Worm (Caenorhabditis elegans) whole organism, L3 larva: ENCODE data around the gene tbc-17.

ENCODE experiments used
- elt-2 ChIP-seq: sonication (generic microtip); optimal IDR thresholded peaks from 2 replicates; lab custom pipeline; 2016; ENCODE audit warnings: missing genetic modification reagents, mild to moderate bottlenecking, missing genetic modification characterization, missing compliant biosample characterization
- elt-3 ChIP-seq, 3 experiments: fragments of 150-350 bp in 1 of 3; sonication (generic microtip) in 2 of 3; optimal IDR thresholded peaks; 2 replicates in 2 of 3; 4 replicates in 1 of 3; lab custom pipeline; 2014 to 2017; ENCODE audit warnings: missing biosample characterization in 3 of 3, missing genetic modification characterization in 3 of 3
- fkh-10 ChIP-seq: sonication (generic microtip); optimal IDR thresholded peaks from 2 replicates; lab custom pipeline; 2017; ENCODE audit warnings: missing biosample characterization, missing genetic modification reagents, missing genetic modification characterization
- pha-4 ChIP-seq: fragments of 150-350 bp; optimal IDR thresholded peaks from 2 replicates; lab custom pipeline; 2014; ENCODE audit warnings: missing biosample characterization, missing genetic modification reagents, missing genetic modification characterization
- ztf-11 ChIP-seq: fragments of 150-350 bp; optimal IDR thresholded peaks from 2 replicates; lab custom pipeline; 2014; ENCODE audit warnings: missing biosample characterization, missing genetic modification characterization

DNA sequence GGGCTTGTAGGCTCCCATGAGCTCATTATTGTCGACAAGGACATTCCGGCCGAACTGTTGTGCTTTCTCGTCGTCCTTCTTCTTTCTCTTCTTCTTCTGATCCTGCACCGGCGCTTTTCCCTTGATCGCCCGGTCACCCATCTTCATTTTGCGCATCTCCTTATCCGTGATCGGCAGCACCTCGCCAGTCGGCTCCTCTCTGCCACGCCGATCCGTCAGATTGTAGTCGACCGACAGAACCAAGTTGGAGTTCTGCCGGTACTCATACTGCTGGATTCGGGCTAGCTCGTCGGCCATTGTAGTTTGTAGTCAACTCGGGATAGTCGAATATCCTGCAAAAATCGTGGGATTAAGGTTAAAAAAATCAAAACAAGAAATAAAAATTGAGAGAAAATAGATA is 42.4 kb downstream of the tbc-17 start, which contains the start of gene snrp-200:
- TF ChIP-seq ztf-11 (tag; lab: Kevin White, UChicago) (no peak), elt-3 (tag; optimal IDR thresholded peaks at IDR 0.05; lab: Kevin White, UChicago) (no peak), pha-4 (tag; lab: Kevin White, UChicago) (no peak), fkh-10 (no peak), elt-2 (no peak)
